Worm (Caenorhabditis elegans) whole organism, young adult: ENCODE measurements around the gene C01G6.2.

Source experiments
- B0019.2 ChIP-seq: fragments of 200-800 bp; sonication (Bioruptor generic); conservative IDR thresholded peaks from 2 replicates; pipeline ENCODE4 v1.3.6; 2022; ENCODE audit warnings: missing genetic modification reagents, missing genetic modification characterization, missing compliant biosample characterization
- B0336.3 ChIP-seq: fragments of 200-800 bp; sonication (Bioruptor generic); IDR thresholded peaks from 2 replicates; pipeline ENCODE4 v1.3.6; 2022; ENCODE audit warnings: missing genetic modification characterization, missing compliant biosample characterization
- C06A6.2 ChIP-seq: fragments of 200-800 bp; sonication (Bioruptor generic); conservative IDR thresholded peaks from 2 replicates; pipeline ENCODE4 v1.3.6; 2022; ENCODE audit warnings: missing genetic modification characterization, missing compliant biosample characterization
- F49E8.2 ChIP-seq: sonication (generic microtip); optimal IDR thresholded peaks from 3 replicates; lab custom pipeline; 2017; ENCODE audit warnings: missing genetic modification characterization, mild to moderate bottlenecking, missing compliant biosample characterization, antibody characterized with exemption, moderate library complexity; ENCODE audit not compliant: insufficient read depth
- K11D2.4 ChIP-seq: fragments of 200-800 bp; sonication (Bioruptor generic); IDR thresholded peaks from 2 replicates; pipeline ENCODE4 v1.3.6; 2022; ENCODE audit warnings: missing genetic modification reagents, missing genetic modification characterization, missing compliant biosample characterization
- K12H6.12 ChIP-seq: fragments of 200-800 bp; sonication (Bioruptor generic); optimal IDR thresholded peaks from 2 replicates; lab custom pipeline; 2018; ENCODE audit warnings: mild to moderate bottlenecking, missing genetic modification characterization, missing compliant biosample characterization
- Y53F4B.3 ChIP-seq: fragments of 200-800 bp; sonication (Bioruptor generic); IDR thresholded peaks from 2 replicates; pipeline ENCODE4 v1.3.6; 2022; ENCODE audit warnings: missing genetic modification reagents, missing genetic modification characterization, missing compliant biosample characterization
- Y53G8AR.9 ChIP-seq: fragments of 200-800 bp; sonication (Bioruptor generic); conservative IDR thresholded peaks from 2 replicates; pipeline ENCODE4 v1.3.6; 2022; ENCODE audit warnings: missing genetic modification reagents, missing genetic modification characterization, missing compliant biosample characterization
- Y56A3A.18 ChIP-seq: fragments of 200-800 bp; sonication (Bioruptor generic); IDR thresholded peaks from 2 replicates; pipeline ENCODE4 v1.3.6; 2022; ENCODE audit warnings: missing genetic modification reagents, missing genetic modification characterization, missing compliant biosample characterization
- Y95B8A.8 ChIP-seq: fragments of 200-800 bp; sonication (Bioruptor generic); IDR thresholded peaks from 2 replicates; pipeline ENCODE4 v1.3.6; 2022; ENCODE audit warnings: missing genetic modification reagents, missing genetic modification characterization, missing compliant biosample characterization
- atf-7 ChIP-seq: sonication (generic microtip); optimal IDR thresholded peaks from 2 replicates; lab custom pipeline; 2017; ENCODE audit warnings: mild to moderate bottlenecking, missing genetic modification characterization, missing compliant biosample characterization
- attf-5 ChIP-seq: fragments of 200-800 bp; sonication (Bioruptor generic); optimal IDR thresholded peaks from 2 replicates; lab custom pipeline; 2018; ENCODE audit warnings: mild to moderate bottlenecking, missing genetic modification characterization, missing compliant biosample characterization
- bed-1 ChIP-seq: fragments of 200-800 bp; sonication (Bioruptor generic); IDR thresholded peaks from 2 replicates; pipeline ENCODE4 v1.3.6; 2022; ENCODE audit warnings: missing genetic modification reagents, missing genetic modification characterization, missing compliant biosample characterization
- ccch-3 ChIP-seq: fragments of 200-800 bp; sonication (Bioruptor generic); optimal IDR thresholded peaks from 2 replicates; lab custom pipeline; 2018; ENCODE audit warnings: mild to moderate bottlenecking, missing genetic modification characterization, missing compliant biosample characterization
- ceh-27 ChIP-seq: fragments of 200-800 bp; sonication (Bioruptor generic); optimal IDR thresholded peaks from 2 replicates; lab custom pipeline; 2018; ENCODE audit warnings: mild to moderate bottlenecking, missing genetic modification characterization, moderate library complexity, missing compliant biosample characterization
- ceh-79 ChIP-seq: sonication (generic microtip); optimal IDR thresholded peaks from 2 replicates; lab custom pipeline; 2017; ENCODE audit warnings: mild to moderate bottlenecking, missing genetic modification characterization, missing compliant biosample characterization
- chd-7 ChIP-seq: sonication (generic microtip); optimal IDR thresholded peaks from 2 replicates; lab custom pipeline; 2016; ENCODE audit warnings: mild to moderate bottlenecking, missing genetic modification characterization, moderate library complexity, missing compliant biosample characterization
- dox-1 ChIP-seq: fragments of 200-800 bp; sonication (Bioruptor generic); IDR thresholded peaks from 2 replicates; pipeline ENCODE4 v1.3.6; 2022; ENCODE audit warnings: missing genetic modification reagents, missing genetic modification characterization, missing compliant biosample characterization
- dpff-1 ChIP-seq: sonication (generic microtip); optimal IDR thresholded peaks from 2 replicates; lab custom pipeline; 2017; ENCODE audit warnings: mild to moderate bottlenecking, missing genetic modification characterization, missing compliant biosample characterization
- egl-44 ChIP-seq: fragments of 200-800 bp; sonication (Bioruptor generic); IDR thresholded peaks from 2 replicates; pipeline ENCODE4 v1.3.6; 2022; ENCODE audit warnings: missing genetic modification reagents, missing genetic modification characterization, missing compliant biosample characterization
- ets-4 ChIP-seq: fragments of 200-800 bp; sonication (Bioruptor generic); optimal IDR thresholded peaks from 2 replicates; lab custom pipeline; 2018; ENCODE audit warnings: mild to moderate bottlenecking, missing genetic modification characterization, missing compliant biosample characterization
- gei-17 ChIP-seq: fragments of 200-800 bp; sonication (Bioruptor generic); optimal IDR thresholded peaks from 2 replicates; lab custom pipeline; 2018; ENCODE audit warnings: mild to moderate bottlenecking, missing genetic modification characterization, missing compliant biosample characterization
- hsf-1 ChIP-seq: fragments of 200-800 bp; sonication (Bioruptor generic); IDR thresholded peaks from 2 replicates; pipeline ENCODE4 v1.3.6; 2022; ENCODE audit warnings: missing genetic modification reagents, missing genetic modification characterization, missing compliant biosample characterization
- let-607 ChIP-seq, 2 experiments: fragments of 200-800 bp in 1 of 2; sonication (Bioruptor generic) in 1 of 2; sonication (generic microtip) in 1 of 2; optimal IDR thresholded peaks; 2 replicates each; lab custom pipeline; 2016 to 2018; ENCODE audit warnings: mild to moderate bottlenecking in 2 of 2, missing compliant biosample characterization in 2 of 2, missing genetic modification characterization in 2 of 2, moderate library complexity in 2 of 2, missing genotype in 1 of 2
- lin-26 ChIP-seq: fragments of 200-800 bp; sonication (Bioruptor generic); IDR thresholded peaks from 2 replicates; pipeline ENCODE4 v1.3.6; 2022; ENCODE audit warnings: missing genetic modification reagents, missing genetic modification characterization, missing compliant biosample characterization
- lin-40 ChIP-seq: sonication (generic microtip); optimal IDR thresholded peaks from 2 replicates; lab custom pipeline; 2016; ENCODE audit warnings: missing genetic modification characterization, mild to moderate bottlenecking, missing compliant biosample characterization, missing genotype, missing genetic modification reagents
- lin-54 ChIP-seq: fragments of 200-800 bp; sonication (Bioruptor generic); optimal IDR thresholded peaks from 2 replicates; lab custom pipeline; 2018; ENCODE audit warnings: mild to moderate bottlenecking, missing genetic modification characterization, missing compliant biosample characterization
- lsl-1 ChIP-seq: fragments of 200-800 bp; sonication (Bioruptor generic); optimal IDR thresholded peaks from 2 replicates; lab custom pipeline; 2018; ENCODE audit warnings: mild to moderate bottlenecking, missing genetic modification characterization, moderate library complexity, missing compliant biosample characterization
- lsy-27 ChIP-seq: sonication (generic microtip); optimal IDR thresholded peaks from 2 replicates; lab custom pipeline; 2017; ENCODE audit warnings: missing genetic modification characterization, mild to moderate bottlenecking, missing compliant biosample characterization, antibody characterized with exemption, missing genotype, borderline replicate concordance; ENCODE audit not compliant: insufficient read depth
- madf-10 ChIP-seq: sonication (generic microtip); optimal IDR thresholded peaks from 2 replicates; lab custom pipeline; 2016; ENCODE audit warnings: mild to moderate bottlenecking, missing genetic modification characterization, missing compliant biosample characterization
- nfya-1 ChIP-seq: sonication (generic microtip); optimal IDR thresholded peaks from 2 replicates; lab custom pipeline; 2017; ENCODE audit warnings: antibody characterized with exemption, missing compliant biosample characterization, missing genetic modification characterization, borderline replicate concordance; ENCODE audit not compliant: insufficient read depth
- nfyb-1 ChIP-seq: fragments of 200-800 bp; sonication (Bioruptor generic); IDR thresholded peaks from 2 replicates; pipeline ENCODE4 v1.3.6; 2022; ENCODE audit warnings: missing genetic modification reagents, missing genetic modification characterization, missing compliant biosample characterization
- nhr-27 ChIP-seq: fragments of 200-800 bp; sonication (Bioruptor generic); optimal IDR thresholded peaks from 2 replicates; lab custom pipeline; 2018; ENCODE audit warnings: mild to moderate bottlenecking, missing genetic modification characterization, moderate library complexity, missing compliant biosample characterization
- nhr-90 ChIP-seq: sonication (generic microtip); optimal IDR thresholded peaks from 2 replicates; lab custom pipeline; 2016; ENCODE audit warnings: missing genotype, mild to moderate bottlenecking, missing genetic modification characterization, missing compliant biosample characterization
- pbrm-1 ChIP-seq: fragments of 200-800 bp; sonication (Bioruptor generic); IDR thresholded peaks from 2 replicates; pipeline ENCODE4 v1.3.6; 2022; ENCODE audit warnings: missing genetic modification reagents, missing genetic modification characterization, missing compliant biosample characterization
- rcor-1 ChIP-seq: fragments of 200-800 bp; sonication (Bioruptor generic); IDR thresholded peaks from 2 replicates; pipeline ENCODE4 v1.3.6; 2022; ENCODE audit warnings: missing genetic modification reagents, missing genetic modification characterization, missing compliant biosample characterization
- repo-1 ChIP-seq: sonication (generic microtip); optimal IDR thresholded peaks from 2 replicates; lab custom pipeline; 2017; ENCODE audit warnings: mild to moderate bottlenecking, missing genetic modification characterization, missing compliant biosample characterization
- snpc-3.4 ChIP-seq: sonication (generic microtip); optimal IDR thresholded peaks from 2 replicates; lab custom pipeline; 2017; ENCODE audit warnings: missing genetic modification characterization, mild to moderate bottlenecking, missing compliant biosample characterization, antibody characterized with exemption, moderate library complexity, missing genotype, missing genetic modification reagents
- somi-1 ChIP-seq: fragments of 200-800 bp; sonication (Bioruptor generic); optimal IDR thresholded peaks from 2 replicates; lab custom pipeline; 2018; ENCODE audit warnings: mild to moderate bottlenecking, missing genetic modification characterization, missing compliant biosample characterization
- tbp1 ChIP-seq: fragments of 200-800 bp; sonication (Bioruptor generic); optimal IDR thresholded peaks from 2 replicates; lab custom pipeline; 2018; ENCODE audit warnings: mild to moderate bottlenecking, missing genetic modification characterization, missing compliant biosample characterization
- tlf-1 ChIP-seq: fragments of 200-800 bp; sonication (Bioruptor generic); optimal IDR thresholded peaks from 2 replicates; lab custom pipeline; 2018; ENCODE audit warnings: mild to moderate bottlenecking, missing genetic modification characterization, missing compliant biosample characterization
- unc-62 ChIP-seq: fragments of 150-350 bp; optimal IDR thresholded peaks from 2 replicates; lab custom pipeline; 2014; ENCODE audit warnings: missing biosample characterization, missing genetic modification reagents, missing genetic modification characterization
- zfh-2 ChIP-seq: fragments of 200-800 bp; sonication (Bioruptor generic); conservative IDR thresholded peaks from 2 replicates; pipeline ENCODE4 v1.3.6; 2022; ENCODE audit warnings: missing genetic modification reagents, missing genetic modification characterization, missing compliant biosample characterization

C01G6.2 gene

ce11 chrII:9283668-9284357 lies 17.0 kb downstream of the C01G6.2 start (continued):
- TF ChIP-seq Y95B8A.8 (GFP tag; lab: Robert Waterston, UW) (0 out of 2 replicates have a peak, but pooled peaks have one; percentile 43), snpc-3.4 (tag; lab: Kevin White, UChicago) (no peak), gei-17 (GFP tag; lab: Kevin White, UChicago) (no peak), lsl-1 (GFP tag; lab: Kevin White, UChicago) (no peak), madf-10 (tag; lab: Kevin White, UChicago) (peak; percentile 30), repo-1 (peak; percentile 1), C06A6.2 (0 out of 2 replicates have a peak, but pooled peaks have one; percentile 26), unc-62 (GFP tag; lab: Kevin White, UChicago) (peak; percentile 86), dpff-1 (no peak), somi-1 (GFP tag; lab: Kevin White, UChicago) (peak; percentile 68), dox-1 (GFP tag; lab: Robert Waterston, UW) (0 out of 2 replicates have a peak, but pooled peaks have one; percentile 33), chd-7 (tag; lab: Kevin White, UChicago) (peak; percentile 60), Y56A3A.18 (GFP tag; lab: Robert Waterston, UW) (0 out of 2 replicates have a peak, but pooled peaks have one; percentile 34), B0336.3 (GFP tag; lab: Robert Waterston, UW) (peak; percentile 73; the same call in 1 of the 2 replicates), ets-4 (GFP tag; lab: Kevin White, UChicago) (peak; percentile 39), Y53F4B.3 (GFP tag; lab: Robert Waterston, UW) (no peak), ccch-3 (GFP tag; lab: Kevin White, UChicago) (no peak), K11D2.4 (GFP tag; lab: Robert Waterston, UW) (peak; percentile 28; the same call in 1 of the 2 replicates), lin-54 (GFP tag; lab: Kevin White, UChicago) (peak; percentile 44), lin-40 (tag; lab: Kevin White, UChicago) (peak; percentile 42), Y53G8AR.9 (GFP tag; lab: Robert Waterston, UW) (peak; percentile 21; the same call in 1 of the 2 replicates), nhr-90 (peak; percentile 40), egl-44 (peak; percentile 63), attf-5 (GFP tag; lab: Kevin White, UChicago) (peak; percentile 54), bed-1 (no peak), nhr-27 (no peak), nfya-1 (tag; lab: Kevin White, UChicago) (no peak), tbp1 (GFP tag; lab: Kevin White, UChicago) (peak; percentile 12), ceh-27 (peak; percentile 8), tlf-1 (GFP tag; lab: Kevin White, UChicago) (peak; percentile 41), nfyb-1 (peak; percentile 82), hsf-1 (GFP tag; lab: Robert Waterston, UW) (no peak)
- TF ChIP-seq, all 124 proteins: peak for 30

ce11 chrII:9284358-9285170 lies 17.7 kb downstream of the C01G6.2 start:
- TF ChIP-seq let-607 (tag; optimal IDR thresholded peaks at IDR 0.05; lab: Kevin White, UChicago) (no peak), lsy-27 (tag; lab: Kevin White, UChicago) (no peak), rcor-1 (GFP tag; lab: Robert Waterston, UW) (no peak), ceh-79 (tag; lab: Kevin White, UChicago) (no peak), F49E8.2 (tag; lab: Kevin White, UChicago) (no peak), K12H6.12 (tag; lab: Kevin White, UChicago) (no peak), nhr-27 (no peak), atf-7 (tag; lab: Kevin White, UChicago) (no peak), madf-10 (tag; lab: Kevin White, UChicago) (peak; percentile 64), B0019.2 (GFP tag; lab: Robert Waterston, UW) (no peak), snpc-3.4 (tag; lab: Kevin White, UChicago) (no peak), lin-26 (GFP tag; lab: Robert Waterston, UW) (peak; percentile 68), Y56A3A.18 (GFP tag; lab: Robert Waterston, UW) (peak; percentile 38; the same call in 1 of the 2 replicates), nfyb-1 (0 out of 2 replicates have a peak, but pooled peaks have one; percentile 3), zfh-2 (GFP tag; lab: Robert Waterston, UW) (0 out of 2 replicates have a peak, but pooled peaks have one; percentile 43), pbrm-1 (GFP tag; lab: Robert Waterston, UW) (no peak)
